Fruit fly (Drosophila melanogaster): ENCODE results near the gene His3.3B.

DNA sequence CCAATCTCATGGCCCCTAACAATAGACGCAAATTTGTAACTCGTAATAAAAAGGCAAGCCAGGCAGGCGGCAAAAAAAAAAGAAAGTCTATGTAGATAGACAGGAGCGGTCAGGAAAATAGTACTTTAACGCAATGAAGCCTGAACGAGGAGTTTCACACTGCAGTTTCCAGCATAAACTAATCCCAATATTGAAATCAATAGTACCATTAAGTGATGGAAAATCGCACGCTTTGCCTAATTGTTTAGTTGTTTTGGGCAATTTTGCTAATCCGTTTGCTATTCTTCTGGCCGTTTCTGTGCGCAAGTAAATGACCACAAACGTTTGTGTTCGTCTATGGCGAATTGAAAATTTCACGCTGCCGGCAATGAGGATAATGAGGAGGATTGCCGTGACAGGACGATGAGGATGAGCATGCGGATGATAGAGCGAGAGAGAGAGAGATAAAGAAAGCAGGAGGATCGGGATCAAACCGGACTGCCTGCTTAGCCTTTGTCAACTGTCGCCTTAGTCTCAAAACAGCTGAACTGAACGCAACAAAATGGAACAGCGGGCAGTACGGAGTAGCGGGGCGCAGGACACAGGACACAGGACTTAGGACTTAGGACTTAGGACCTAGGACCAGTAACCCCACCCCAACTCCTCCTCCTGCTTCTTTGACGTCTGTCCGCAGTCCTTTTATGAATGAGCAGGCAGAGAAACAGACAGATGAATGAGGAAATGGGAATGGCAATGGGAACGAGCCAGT, 29.0 kb downstream of the His3.3B start:
- TF ChIP-seq CG32006 (GFP tag; optimal IDR thresholded peaks at IDR 0.05) (peak; percentile 41), CG3032 (tag; optimal IDR thresholded peaks at IDR 0.05) (no peak), Gug (GFP tag; IDR thresholded peaks at IDR 0.05) (no peak), salr (GFP tag; optimal IDR thresholded peaks at IDR 0.05) (no peak), net (GFP tag; optimal IDR thresholded peaks at IDR 0.05) (no peak), CG11762 (GFP tag; optimal IDR thresholded peaks at IDR 0.05; ENCODE audit: insufficient read depth) (no peak), CG16779 (tag; optimal IDR thresholded peaks at IDR 0.05) (no peak), pdm3 (GFP tag; optimal IDR thresholded peaks at IDR 0.05) (no peak), CG6276 (GFP tag; optimal IDR thresholded peaks at IDR 0.05) (no peak)
